Worm (Caenorhabditis elegans) whole organism, L3 larva: Measurements from ENCODE around the gene Y53C12B.7.

ENCODE experiments used
- R02D3.7 ChIP-seq: fragments of 150-350 bp; optimal IDR thresholded peaks from 2 replicates; lab custom pipeline; 2014; ENCODE audit warnings: missing biosample characterization, missing genetic modification characterization
- ZK546.5 ChIP-seq: sonication (generic microtip); optimal IDR thresholded peaks from 2 replicates; lab custom pipeline; 2017; ENCODE audit warnings: missing biosample characterization, missing genetic modification characterization
- aly-2 ChIP-seq: fragments of 150-350 bp; optimal IDR thresholded peaks from 2 replicates; lab custom pipeline; 2014; ENCODE audit warnings: missing biosample characterization, missing genetic modification characterization
- ceh-28 ChIP-seq: fragments of 150-350 bp; optimal IDR thresholded peaks from 2 replicates; lab custom pipeline; 2014; ENCODE audit warnings: missing biosample characterization, missing genetic modification reagents, missing genetic modification characterization
- ceh-82 ChIP-seq: fragments of 150-350 bp; optimal IDR thresholded peaks from 2 replicates; lab custom pipeline; 2014; ENCODE audit warnings: missing biosample characterization, missing genetic modification characterization
- ceh-9 ChIP-seq: sonication (generic microtip); optimal IDR thresholded peaks from 2 replicates; lab custom pipeline; 2018; ENCODE audit warnings: missing biosample characterization, missing genetic modification characterization
- daf-12 ChIP-seq: fragments of 150-350 bp; optimal IDR thresholded peaks from 2 replicates; lab custom pipeline; 2014; ENCODE audit warnings: missing biosample characterization, missing genetic modification reagents, missing genetic modification characterization
- egl-27 ChIP-seq: sonication (generic microtip); optimal IDR thresholded peaks from 4 replicates; lab custom pipeline; 2017; ENCODE audit warnings: missing biosample characterization, missing genetic modification reagents, missing genetic modification characterization
- egl-5 ChIP-seq: fragments of 150-350 bp; optimal IDR thresholded peaks from 2 replicates; lab custom pipeline; 2017; ENCODE audit warnings: missing biosample characterization, missing genetic modification reagents, missing genetic modification characterization, inconsistent platforms
- elt-1 ChIP-seq: fragments of 150-350 bp; optimal IDR thresholded peaks from 2 replicates; lab custom pipeline; 2014; ENCODE audit warnings: missing biosample characterization, missing genetic modification characterization
- elt-2 ChIP-seq: sonication (generic microtip); optimal IDR thresholded peaks from 2 replicates; lab custom pipeline; 2016; ENCODE audit warnings: missing genetic modification reagents, mild to moderate bottlenecking, missing genetic modification characterization, missing compliant biosample characterization
- elt-3 ChIP-seq, 3 experiments: fragments of 150-350 bp in 1 of 3; sonication (generic microtip) in 2 of 3; optimal IDR thresholded peaks; 2 replicates in 2 of 3; 4 replicates in 1 of 3; lab custom pipeline; 2014 to 2017; ENCODE audit warnings: missing biosample characterization in 3 of 3, missing genetic modification characterization in 3 of 3
- eor-1 ChIP-seq, 2 experiments: fragments of 150-350 bp; optimal IDR thresholded peaks; 2 replicates each; lab custom pipeline; 2014 to 2018; ENCODE audit warnings: missing biosample characterization in 2 of 2, missing genetic modification characterization in 2 of 2
- fkh-10 ChIP-seq: sonication (generic microtip); optimal IDR thresholded peaks from 2 replicates; lab custom pipeline; 2017; ENCODE audit warnings: missing biosample characterization, missing genetic modification reagents, missing genetic modification characterization
- fkh-2 ChIP-seq: fragments of 150-350 bp; optimal IDR thresholded peaks from 2 replicates; lab custom pipeline; 2014; ENCODE audit warnings: missing biosample characterization, missing genetic modification reagents, missing genetic modification characterization
- fos-1 ChIP-seq: fragments of 150-350 bp; optimal IDR thresholded peaks from 2 replicates; lab custom pipeline; 2014; ENCODE audit warnings: missing biosample characterization, missing genetic modification characterization
- jun-1 ChIP-seq: fragments of 150-350 bp; optimal IDR thresholded peaks from 2 replicates; lab custom pipeline; 2014; ENCODE audit warnings: missing biosample characterization, missing genetic modification reagents, missing genetic modification characterization
- lin-15B ChIP-seq: fragments of 150-350 bp; optimal IDR thresholded peaks from 2 replicates; lab custom pipeline; 2014; ENCODE audit warnings: missing biosample characterization, missing genetic modification characterization
- lin-39 ChIP-seq: fragments of 150-350 bp; optimal IDR thresholded peaks from 2 replicates; lab custom pipeline; 2018; ENCODE audit warnings: missing biosample characterization, missing genetic modification reagents, missing genetic modification characterization
- mdl-1 ChIP-seq: fragments of 150-350 bp; optimal IDR thresholded peaks from 2 replicates; lab custom pipeline; 2014; ENCODE audit warnings: missing biosample characterization, missing genetic modification characterization
- nfya-1 ChIP-seq: sonication (generic microtip); optimal IDR thresholded peaks from 2 replicates; lab custom pipeline; 2017; ENCODE audit warnings: missing genetic modification characterization, mild to moderate bottlenecking, missing compliant biosample characterization, antibody characterized with exemption, moderate library complexity; ENCODE audit not compliant: insufficient read depth
- nhr-11 ChIP-seq: fragments of 150-350 bp; optimal IDR thresholded peaks from 2 replicates; lab custom pipeline; 2014; ENCODE audit warnings: missing biosample characterization, missing genetic modification characterization
- nhr-12 ChIP-seq: fragments of 150-350 bp; optimal IDR thresholded peaks from 2 replicates; lab custom pipeline; 2014; ENCODE audit warnings: missing biosample characterization, missing genetic modification characterization
- nhr-23 ChIP-seq: fragments of 150-350 bp; optimal IDR thresholded peaks from 2 replicates; lab custom pipeline; 2014; ENCODE audit warnings: missing biosample characterization, missing genetic modification reagents, missing genetic modification characterization
- nhr-237 ChIP-seq: fragments of 150-350 bp; optimal IDR thresholded peaks from 2 replicates; lab custom pipeline; 2014; ENCODE audit warnings: missing biosample characterization, missing genetic modification characterization
- nhr-43 ChIP-seq: sonication (generic microtip); optimal IDR thresholded peaks from 2 replicates; lab custom pipeline; 2016; ENCODE audit warnings: mild to moderate bottlenecking, missing genetic modification characterization, missing compliant biosample characterization; ENCODE audit not compliant: poor library complexity, severe bottlenecking
- nhr-67 ChIP-seq: fragments of 150-350 bp; optimal IDR thresholded peaks from 2 replicates; lab custom pipeline; 2014; ENCODE audit warnings: missing biosample characterization, missing genetic modification characterization
- pha-4 ChIP-seq: fragments of 150-350 bp; optimal IDR thresholded peaks from 2 replicates; lab custom pipeline; 2014; ENCODE audit warnings: missing biosample characterization, missing genetic modification reagents, missing genetic modification characterization
- pqm-1 ChIP-seq: fragments of 150-350 bp; optimal IDR thresholded peaks from 2 replicates; lab custom pipeline; 2017; ENCODE audit warnings: missing biosample characterization, missing genetic modification characterization, inconsistent platforms
- sea-2 ChIP-seq: fragments of 150-350 bp; sonication (generic microtip); optimal IDR thresholded peaks from 4 replicates; lab custom pipeline; 2014; ENCODE audit warnings: missing biosample characterization, missing genetic modification reagents, missing genetic modification characterization
- ztf-11 ChIP-seq: fragments of 150-350 bp; optimal IDR thresholded peaks from 2 replicates; lab custom pipeline; 2014; ENCODE audit warnings: missing biosample characterization, missing genetic modification characterization

The Y53C12B.7 gene

DNA sequence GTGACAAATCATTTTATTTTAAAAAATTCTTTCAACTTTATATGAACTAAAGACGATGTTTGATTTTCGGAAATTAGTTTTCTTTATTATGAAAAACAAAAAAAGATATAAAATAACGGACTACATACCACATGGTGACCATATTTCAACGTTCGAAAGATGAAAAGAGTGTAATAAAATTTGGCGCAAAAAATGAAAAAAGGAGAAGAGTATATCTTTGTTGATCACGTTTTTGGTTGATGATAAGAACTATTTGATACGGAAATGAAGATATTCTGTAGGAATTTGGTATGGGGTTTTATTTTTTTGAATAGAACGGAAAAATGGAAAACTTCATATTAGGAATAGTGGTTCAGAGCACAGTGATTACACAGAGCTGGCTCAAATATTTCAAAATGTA, at the start of gene Y53C12B.7:
Gene Y53C12B.7, minus strand, starts transcription at position 163 of the 400 bp plus-strand sequence.
- TF ChIP-seq pha-4 = no peak
- TF ChIP-seq fkh-10 (GFP tag; lab: Kevin White, UChicago) = no peak
- no peak for TF ChIP-seq nhr-43 (tag; lab: Kevin White, UChicago)
- no peak for TF ChIP-seq nhr-11 (tag; lab: Kevin White, UChicago)
- TF ChIP-seq egl-5 (tag; lab: Kevin White, UChicago) = no peak
- no peak for TF ChIP-seq fkh-2 (tag; lab: Kevin White, UChicago)
- TF ChIP-seq ZK546.5 (tag; lab: Kevin White, UChicago) = no peak
- no peak for TF ChIP-seq ceh-9 (tag; lab: Kevin White, UChicago)
- TF ChIP-seq nhr-23 (tag; lab: Kevin White, UChicago) = no peak
- TF ChIP-seq sea-2 (GFP tag; lab: Kevin White, UChicago) = no peak
- no peak for TF ChIP-seq ceh-82 (tag; lab: Kevin White, UChicago)
- TF ChIP-seq aly-2 (tag; lab: Kevin White, UChicago) = no peak
- no peak for TF ChIP-seq R02D3.7 (tag; lab: Kevin White, UChicago)
- no peak for TF ChIP-seq nhr-237 (tag; lab: Kevin White, UChicago)
- TF ChIP-seq, all 47 proteins: peak for 0

DNA sequence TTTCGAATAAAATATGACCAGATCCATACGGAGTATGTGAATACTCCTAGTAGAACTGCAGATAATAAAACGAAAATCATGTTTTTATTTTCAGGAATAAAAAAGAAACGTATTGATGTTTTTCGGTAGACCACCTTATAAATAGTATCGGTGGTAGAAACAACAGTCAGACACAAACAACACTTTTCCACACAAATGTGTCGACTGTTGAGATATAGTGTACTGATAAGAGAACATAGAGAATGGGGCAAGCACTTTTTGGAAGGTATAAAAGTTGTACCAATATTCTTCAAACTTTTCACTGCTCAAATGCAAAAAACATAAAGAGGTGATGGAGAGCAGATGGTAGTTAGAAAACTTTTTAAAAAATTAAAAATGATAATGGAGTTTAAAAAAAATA, 49.6 kb upstream of the Y53C12B.7 start, which contains the start of gene cyp-13A6:
Gene cyp-13A6, minus strand, starts transcription at position 180 of the 400 bp plus-strand sequence.
- TF ChIP-seq R02D3.7 (tag; lab: Kevin White, UChicago) = no peak
- peak; percentile 26 for TF ChIP-seq elt-2
- no peak for TF ChIP-seq daf-12 (tag; lab: Kevin White, UChicago)
- no peak for TF ChIP-seq ceh-28 (tag; lab: Kevin White, UChicago)
- peak; percentile 2 for TF ChIP-seq pha-4

DNA sequence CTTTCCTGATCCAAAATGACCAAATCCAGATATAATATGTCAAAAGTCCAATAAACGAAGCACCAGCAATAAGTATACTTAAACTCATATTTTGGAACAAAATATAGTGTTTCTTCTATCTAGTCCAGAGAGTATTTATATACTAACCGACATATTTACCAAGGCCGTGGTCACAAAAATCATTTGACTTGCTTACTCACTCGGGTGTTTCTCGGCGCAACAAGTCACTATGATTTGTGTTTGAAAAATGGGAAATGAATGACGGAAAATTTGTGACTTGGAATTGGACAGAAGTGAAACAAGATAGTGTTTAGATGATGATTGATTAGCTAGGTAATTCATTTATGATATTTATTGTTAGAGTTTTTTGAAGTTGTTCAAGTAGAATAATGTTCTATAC, 47.2 kb upstream of the Y53C12B.7 start, which contains the start of gene cyp-13A5:
Gene cyp-13A5, minus strand, starts transcription at position 112 of the 400 bp plus-strand sequence.
- TF ChIP-seq fos-1 (tag; lab: Kevin White, UChicago) (no peak), elt-2 (peak; percentile 37), eor-1 (tag; optimal IDR thresholded peaks at IDR 0.05; lab: Kevin White, UChicago) (no peak), pqm-1 (peak; percentile 65), fkh-10 (GFP tag; lab: Kevin White, UChicago) (no peak), ZK546.5 (tag; lab: Kevin White, UChicago) (no peak), lin-39 (tag; lab: Kevin White, UChicago) (no peak), ceh-9 (tag; lab: Kevin White, UChicago) (no peak), ztf-11 (tag; lab: Kevin White, UChicago) (no peak), elt-3 (tag; optimal IDR thresholded peaks at IDR 0.05; lab: Kevin White, UChicago) (no peak), nfya-1 (no peak), pha-4 (peak; percentile 64), nhr-23 (tag; lab: Kevin White, UChicago) (peak; percentile 47), nhr-237 (tag; lab: Kevin White, UChicago) (no peak), nhr-67 (tag; lab: Kevin White, UChicago) (no peak)

DNA sequence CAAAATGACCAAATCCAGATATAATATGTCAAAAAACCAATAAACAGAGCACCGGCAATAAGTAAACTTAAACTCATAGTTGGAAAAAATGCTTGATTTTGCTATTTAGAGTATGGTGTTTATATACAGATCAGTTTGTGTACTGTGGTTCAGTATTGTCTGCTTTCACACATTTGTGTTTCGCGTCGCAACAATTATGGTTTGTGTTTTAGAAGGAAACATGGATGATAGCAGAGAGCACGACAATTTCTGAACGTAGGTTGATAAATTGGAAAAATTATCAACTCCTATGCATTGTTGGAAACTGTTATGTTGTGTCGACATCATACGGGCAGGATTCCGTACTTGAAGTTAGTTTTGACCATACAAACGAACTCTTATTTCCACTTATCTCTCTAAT, 44.6 kb upstream of the Y53C12B.7 start, which contains the start of gene cyp-13A4:
Gene cyp-13A4, minus strand, starts transcription at position 77 of the 400 bp plus-strand sequence.
- no peak for TF ChIP-seq ceh-9 (tag; lab: Kevin White, UChicago)
- no peak for TF ChIP-seq mdl-1
- TF ChIP-seq elt-2 = peak; percentile 18
- no peak for TF ChIP-seq fkh-10 (GFP tag; lab: Kevin White, UChicago)
- TF ChIP-seq nhr-11 (tag; lab: Kevin White, UChicago) = no peak
- TF ChIP-seq ZK546.5 (tag; lab: Kevin White, UChicago) = no peak
- peak; percentile 36 for TF ChIP-seq pqm-1
- no peak for TF ChIP-seq ceh-28 (tag; lab: Kevin White, UChicago)
- TF ChIP-seq nhr-12 = no peak

DNA sequence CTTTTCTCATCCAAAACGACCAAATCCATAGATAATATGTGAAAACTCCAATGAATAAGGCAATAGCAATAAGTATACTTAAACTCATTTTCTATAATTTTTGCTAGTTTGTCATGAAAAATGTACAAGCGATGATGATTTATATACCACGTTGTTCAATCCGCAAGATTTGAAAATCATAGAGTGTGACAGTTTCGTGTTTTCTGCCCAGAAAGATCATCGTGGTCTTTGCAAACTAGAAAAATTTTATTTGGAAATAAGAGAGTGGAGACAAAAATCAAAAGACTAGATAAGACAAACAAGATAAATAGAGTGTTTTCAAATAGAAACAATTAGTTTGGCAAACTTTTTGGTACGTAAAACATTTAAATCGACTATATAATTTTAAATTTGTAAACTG, 40.2 kb upstream of the Y53C12B.7 start, which contains the start of gene cyp-13A3:
Gene cyp-13A3, minus strand, starts transcription at position 101 of the 400 bp plus-strand sequence.
- no peak for TF ChIP-seq aly-2 (tag; lab: Kevin White, UChicago)
- no peak for TF ChIP-seq jun-1 (tag; lab: Kevin White, UChicago)
- no peak for TF ChIP-seq elt-1 (tag; lab: Kevin White, UChicago)
- no peak for TF ChIP-seq lin-15B (tag; lab: Kevin White, UChicago)
- TF ChIP-seq egl-27 (tag; lab: Kevin White, UChicago) = no peak
- no peak for TF ChIP-seq nhr-67 (tag; lab: Kevin White, UChicago)
- no peak for TF ChIP-seq fkh-2 (tag; lab: Kevin White, UChicago)
